Worm (Caenorhabditis elegans) whole organism, L2 larva: ENCODE measurements around the gene fbxa-84.

Experiments used
- C34F6.9 ChIP-seq: fragments of 150-350 bp; optimal IDR thresholded peaks from 2 replicates; lab custom pipeline; 2014; ENCODE audit warnings: missing biosample characterization, missing genetic modification characterization
- F13H6.1 ChIP-seq: sonication (generic microtip); optimal IDR thresholded peaks from 2 replicates; lab custom pipeline; 2016; ENCODE audit warnings: missing genetic modification characterization, missing compliant biosample characterization
- R02D3.7 ChIP-seq: fragments of 150-350 bp; optimal IDR thresholded peaks from 2 replicates; lab custom pipeline; 2014; ENCODE audit warnings: missing biosample characterization, missing genetic modification characterization
- Y55F3AM.14 ChIP-seq: fragments of 200-800 bp; sonication (Bioruptor generic); optimal IDR thresholded peaks from 2 replicates; lab custom pipeline; 2018; ENCODE audit warnings: mild to moderate bottlenecking, missing genetic modification characterization, missing compliant biosample characterization
- ZK546.5 ChIP-seq: sonication (generic microtip); optimal IDR thresholded peaks from 2 replicates; lab custom pipeline; 2017; ENCODE audit warnings: missing biosample characterization, missing genetic modification characterization
- alr-1 ChIP-seq: fragments of 150-350 bp; optimal IDR thresholded peaks from 2 replicates; lab custom pipeline; 2014; ENCODE audit warnings: missing biosample characterization, missing genetic modification characterization
- aly-2 ChIP-seq: fragments of 150-350 bp; optimal IDR thresholded peaks from 2 replicates; lab custom pipeline; 2014; ENCODE audit warnings: missing biosample characterization, missing genetic modification characterization
- ama-1 ChIP-seq: fragments of 150-350 bp; optimal IDR thresholded peaks from 2 replicates; lab custom pipeline; 2018; ENCODE audit warnings: inconsistent platforms
- blmp-1 ChIP-seq: sonication (generic microtip); optimal IDR thresholded peaks from 2 replicates; lab custom pipeline; 2017; ENCODE audit warnings: missing genetic modification characterization, mild to moderate bottlenecking, missing compliant biosample characterization, antibody characterized with exemption, moderate library complexity; ENCODE audit not compliant: insufficient read depth
- ceh-16 ChIP-seq: fragments of 150-350 bp; optimal IDR thresholded peaks from 2 replicates; lab custom pipeline; 2014; ENCODE audit warnings: missing biosample characterization, missing genetic modification characterization
- ceh-82 ChIP-seq: fragments of 150-350 bp; optimal IDR thresholded peaks from 2 replicates; lab custom pipeline; 2014; ENCODE audit warnings: missing biosample characterization, missing genetic modification characterization
- crh-2 ChIP-seq: sonication (generic microtip); optimal IDR thresholded peaks from 2 replicates; lab custom pipeline; 2017; ENCODE audit warnings: missing biosample characterization, missing genetic modification characterization
- dmd-4 ChIP-seq: sonication (generic microtip); optimal IDR thresholded peaks from 2 replicates; lab custom pipeline; 2017; ENCODE audit warnings: missing biosample characterization, missing genetic modification characterization
- egl-27 ChIP-seq: sonication (generic microtip); optimal IDR thresholded peaks from 3 replicates; lab custom pipeline; 2017; ENCODE audit warnings: missing biosample characterization, missing genetic modification reagents, missing genetic modification characterization
- elt-1 ChIP-seq: fragments of 150-350 bp; optimal IDR thresholded peaks from 2 replicates; lab custom pipeline; 2014; ENCODE audit warnings: missing biosample characterization, missing genetic modification characterization
- elt-3 ChIP-seq: sonication (generic microtip); optimal IDR thresholded peaks from 2 replicates; lab custom pipeline; 2017; ENCODE audit warnings: missing biosample characterization, missing genetic modification characterization
- fos-1 ChIP-seq: fragments of 150-350 bp; optimal IDR thresholded peaks from 2 replicates; lab custom pipeline; 2014; ENCODE audit warnings: missing biosample characterization, missing genetic modification characterization
- gmeb-1 ChIP-seq: fragments of 150-350 bp; optimal IDR thresholded peaks from 2 replicates; lab custom pipeline; 2014; ENCODE audit warnings: missing biosample characterization, missing genetic modification characterization
- lin-11 ChIP-seq: fragments of 150-350 bp; sonication (generic microtip); optimal IDR thresholded peaks from 2 replicates; lab custom pipeline; 2014; ENCODE audit warnings: missing biosample characterization, missing genetic modification characterization, inconsistent platforms, mixed read lengths
- lin-13 ChIP-seq: fragments of 150-350 bp; optimal IDR thresholded peaks from 2 replicates; lab custom pipeline; 2014; ENCODE audit warnings: missing biosample characterization, missing genetic modification reagents, missing genetic modification characterization
- lin-39 ChIP-seq: fragments of 150-350 bp; optimal IDR thresholded peaks from 2 replicates; lab custom pipeline; 2014; ENCODE audit warnings: missing biosample characterization, missing genetic modification reagents, missing genetic modification characterization
- lsy-2 ChIP-seq, 2 experiments: fragments of 150-350 bp in 1 of 2; sonication (generic microtip) in 1 of 2; optimal IDR thresholded peaks; 2 replicates each; lab custom pipeline; 2014 to 2017; ENCODE audit warnings: missing biosample characterization in 2 of 2, missing genetic modification characterization in 2 of 2
- mab-5 ChIP-seq: fragments of 150-350 bp; optimal IDR thresholded peaks from 2 replicates; lab custom pipeline; 2014; ENCODE audit warnings: missing biosample characterization, missing genetic modification characterization
- mbf-1 ChIP-seq: sonication (generic microtip); optimal IDR thresholded peaks from 2 replicates; lab custom pipeline; 2017; ENCODE audit warnings: missing biosample characterization, missing genetic modification characterization
- mdl-1 ChIP-seq, 2 experiments: fragments of 150-350 bp in 1 of 2; sonication (generic microtip) in 1 of 2; optimal IDR thresholded peaks; 2 replicates each; lab custom pipeline; 2017; ENCODE audit warnings: missing biosample characterization in 2 of 2, missing genetic modification characterization in 2 of 2
- nhr-10 ChIP-seq: sonication (generic microtip); optimal IDR thresholded peaks from 2 replicates; lab custom pipeline; 2017; ENCODE audit warnings: missing biosample characterization, missing genetic modification characterization
- nhr-11 ChIP-seq: fragments of 150-350 bp; optimal IDR thresholded peaks from 2 replicates; lab custom pipeline; 2014; ENCODE audit warnings: missing biosample characterization, missing genetic modification characterization
- nhr-12 ChIP-seq: fragments of 150-350 bp; optimal IDR thresholded peaks from 2 replicates; lab custom pipeline; 2014; ENCODE audit warnings: missing biosample characterization, missing genetic modification characterization
- nhr-129 ChIP-seq: fragments of 150-350 bp; optimal IDR thresholded peaks from 2 replicates; lab custom pipeline; 2014; ENCODE audit warnings: missing biosample characterization, missing genetic modification characterization
- nhr-21 ChIP-seq: fragments of 150-350 bp; optimal IDR thresholded peaks from 2 replicates; lab custom pipeline; 2014; ENCODE audit warnings: missing biosample characterization, missing genetic modification characterization
- nhr-23 ChIP-seq: fragments of 150-350 bp; optimal IDR thresholded peaks from 2 replicates; lab custom pipeline; 2014; ENCODE audit warnings: missing biosample characterization, missing genetic modification reagents, missing genetic modification characterization
- nhr-237 ChIP-seq: fragments of 150-350 bp; optimal IDR thresholded peaks from 2 replicates; lab custom pipeline; 2014; ENCODE audit warnings: missing biosample characterization, missing genetic modification characterization
- nhr-25 ChIP-seq: fragments of 150-350 bp; sonication (generic microtip); optimal IDR thresholded peaks from 3 replicates; lab custom pipeline; 2014; ENCODE audit warnings: missing biosample characterization, missing genetic modification characterization
- nhr-6 ChIP-seq: fragments of 150-350 bp; optimal IDR thresholded peaks from 2 replicates; lab custom pipeline; 2014; ENCODE audit warnings: missing biosample characterization, missing genetic modification characterization
- nhr-77 ChIP-seq: fragments of 150-350 bp; optimal IDR thresholded peaks from 2 replicates; lab custom pipeline; 2014; ENCODE audit warnings: missing biosample characterization, missing genetic modification characterization
- peb-1 ChIP-seq: fragments of 150-350 bp; optimal IDR thresholded peaks from 2 replicates; lab custom pipeline; 2014; ENCODE audit warnings: missing biosample characterization, missing genetic modification characterization
- sem-4 ChIP-seq: fragments of 150-350 bp; optimal IDR thresholded peaks from 2 replicates; lab custom pipeline; 2014; ENCODE audit warnings: missing biosample characterization, missing genetic modification reagents, missing genetic modification characterization
- skn-1 ChIP-seq: sonication (generic microtip); optimal IDR thresholded peaks from 2 replicates; lab custom pipeline; 2017; ENCODE audit warnings: missing biosample characterization, missing genetic modification characterization
- sma-3 ChIP-seq: sonication (generic microtip); optimal IDR thresholded peaks from 2 replicates; lab custom pipeline; 2016; ENCODE audit warnings: missing genetic modification reagents, missing genetic modification characterization, missing compliant biosample characterization
- sma-9 ChIP-seq, 2 experiments: fragments of 150-350 bp in 1 of 2; sonication (generic microtip) in 1 of 2; optimal IDR thresholded peaks; 2 replicates each; lab custom pipeline; 2014 to 2016; ENCODE audit warnings: missing genetic modification characterization in 2 of 2, mild to moderate bottlenecking in 1 of 2, missing biosample characterization in 1 of 2, missing compliant biosample characterization in 1 of 2, missing genetic modification reagents in 1 of 2, moderate library complexity in 1 of 2
- snpc-4 ChIP-seq: fragments of 150-350 bp; optimal IDR thresholded peaks from 2 replicates; lab custom pipeline; 2014; ENCODE audit warnings: missing biosample characterization, missing genetic modification characterization
- unc-39 ChIP-seq: fragments of 150-350 bp; optimal IDR thresholded peaks from 2 replicates; lab custom pipeline; 2014; ENCODE audit warnings: missing biosample characterization, missing genetic modification characterization
- unc-55 ChIP-seq: fragments of 150-350 bp; sonication (generic microtip); optimal IDR thresholded peaks from 3 replicates; lab custom pipeline; 2014; ENCODE audit warnings: missing biosample characterization, missing genetic modification reagents, missing genetic modification characterization
- unc-62 ChIP-seq: fragments of 150-350 bp; optimal IDR thresholded peaks from 2 replicates; lab custom pipeline; 2014; ENCODE audit warnings: missing biosample characterization, missing genetic modification reagents, missing genetic modification characterization
- zag-1 ChIP-seq: fragments of 150-350 bp; optimal IDR thresholded peaks from 2 replicates; lab custom pipeline; 2014; ENCODE audit warnings: missing biosample characterization, missing genetic modification characterization
- ztf-1 ChIP-seq: fragments of 200-800 bp; sonication (Bioruptor generic); conservative IDR thresholded peaks from 2 replicates; pipeline ENCODE4 v1.3.6; 2022; ENCODE audit warnings: missing genetic modification characterization, missing compliant biosample characterization
- ztf-11 ChIP-seq: sonication (generic microtip); optimal IDR thresholded peaks from 2 replicates; lab custom pipeline; 2017; ENCODE audit warnings: missing biosample characterization, missing genetic modification characterization
- ztf-4 ChIP-seq: fragments of 150-350 bp; optimal IDR thresholded peaks from 2 replicates; lab custom pipeline; 2014; ENCODE audit warnings: missing biosample characterization, missing genetic modification characterization

The fbxa-84 gene

ce11 chrV:15182407-15182806 lies at the start of gene fbxa-84:
Gene fbxa-84, plus strand, starts transcription at chrV:15182440.
- TF ChIP-seq crh-2 (tag; lab: Kevin White, UChicago), result no peak
- peak; percentile 67 for TF ChIP-seq fos-1 (tag; lab: Kevin White, UChicago)

DNA sequence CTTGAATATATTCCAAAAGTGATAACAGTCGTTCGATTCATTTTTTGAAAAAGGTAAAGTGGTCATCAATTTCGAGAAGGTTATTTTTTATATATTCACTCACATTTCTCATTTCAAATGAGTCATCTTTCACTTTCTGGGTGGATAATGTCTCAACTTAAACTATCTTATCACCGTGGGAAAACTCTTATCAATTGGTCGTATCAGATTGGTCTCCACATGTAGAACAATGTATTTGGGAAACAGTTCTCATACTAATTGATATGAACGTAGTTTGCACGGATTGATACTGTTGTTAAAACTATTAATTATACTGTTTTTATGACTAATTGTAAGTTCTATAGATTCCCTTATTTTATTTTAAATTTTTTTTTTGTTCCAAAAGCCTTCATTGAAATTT lies 48.4 kb upstream of the fbxa-84 start:
- TF ChIP-seq fos-1 (tag; lab: Kevin White, UChicago) (peak; percentile 85), lin-13 (GFP tag; lab: Kevin White, UChicago) (no peak), dmd-4 (tag; lab: Kevin White, UChicago) (no peak)

DNA sequence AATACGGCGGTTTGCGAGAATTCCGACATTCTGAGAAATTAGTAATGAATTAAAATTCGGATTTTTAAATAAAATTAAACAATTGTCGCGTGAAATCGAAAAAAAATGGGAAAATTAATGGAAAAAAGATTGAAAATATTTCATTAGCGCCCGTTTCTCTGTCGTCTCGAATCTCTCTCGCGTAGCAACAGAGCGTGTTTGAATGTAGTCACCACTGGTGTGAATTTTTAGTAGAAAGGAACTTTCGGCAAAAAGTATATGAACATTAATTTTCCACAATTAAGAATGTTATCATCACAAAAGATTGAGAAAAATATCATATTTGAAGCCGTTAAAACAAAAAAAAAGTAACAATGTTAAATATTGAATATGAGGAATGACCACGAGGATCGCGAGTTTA lies 45.5 kb upstream of the fbxa-84 start, which contains the start of gene aipl-1:
Gene aipl-1, minus strand, starts transcription at position 30 of the 400 bp plus-strand sequence.
- TF ChIP-seq R02D3.7, result no peak
- no peak for TF ChIP-seq mab-5 (tag; lab: Kevin White, UChicago)
- no peak for TF ChIP-seq alr-1 (tag; lab: Kevin White, UChicago)
- TF ChIP-seq unc-62 (GFP tag; lab: Kevin White, UChicago), result no peak
- no peak for TF ChIP-seq nhr-25 (tag; lab: Kevin White, UChicago)
- peak; percentile 3 for TF ChIP-seq sem-4 (tag; lab: Kevin White, UChicago)
- peak in 1 of 2 experiments; percentile 87 for TF ChIP-seq lsy-2 (tag; optimal IDR thresholded peaks at IDR 0.05; lab: Kevin White, UChicago)
- no peak for TF ChIP-seq dmd-4 (tag; lab: Kevin White, UChicago)
- no peak for TF ChIP-seq elt-1 (tag; lab: Kevin White, UChicago)
- TF ChIP-seq blmp-1 (tag; lab: Kevin White, UChicago), result peak; percentile 72
- no peak for TF ChIP-seq nhr-6 (tag; lab: Kevin White, UChicago)
- no peak for TF ChIP-seq nhr-11
- no peak for TF ChIP-seq peb-1 (tag; lab: Kevin White, UChicago)
- TF ChIP-seq C34F6.9 (tag; lab: Kevin White, UChicago), result peak; percentile 90
- peak; percentile 97 for TF ChIP-seq unc-55 (GFP tag; lab: Kevin White, UChicago)
- peak; percentile 72 for TF ChIP-seq fos-1 (tag; lab: Kevin White, UChicago)
- TF ChIP-seq skn-1, result no peak
- peak; percentile 83 for TF ChIP-seq lin-13 (GFP tag; lab: Kevin White, UChicago)
- peak; percentile 16 for TF ChIP-seq ztf-4 (tag; lab: Kevin White, UChicago)
- TF ChIP-seq lin-11 (tag; lab: Kevin White, UChicago), result no peak
- TF ChIP-seq lin-39 (tag; lab: Kevin White, UChicago), result no peak
- TF ChIP-seq nhr-21 (tag; lab: Kevin White, UChicago), result peak; percentile 60
- peak; percentile 56 for TF ChIP-seq F13H6.1 (tag; lab: Kevin White, UChicago)
- TF ChIP-seq ztf-1 (GFP tag; lab: Robert Waterston, UW), result no peak
- TF ChIP-seq ama-1, result no peak
- TF ChIP-seq nhr-10, result no peak
- TF ChIP-seq unc-39, result no peak
- no peak for TF ChIP-seq ztf-11 (tag; lab: Kevin White, UChicago)
- TF ChIP-seq snpc-4, result peak; percentile 68
- TF ChIP-seq mdl-1 (tag; optimal IDR thresholded peaks at IDR 0.05; lab: Kevin White, UChicago), result no peak
- peak; percentile 87 for TF ChIP-seq gmeb-1
- TF ChIP-seq mbf-1 (tag; lab: Kevin White, UChicago), result no peak
- TF ChIP-seq nhr-12 (tag; lab: Kevin White, UChicago), result no peak
- TF ChIP-seq elt-3, result no peak
- peak; percentile 21 for TF ChIP-seq egl-27
- TF ChIP-seq nhr-77 (tag; lab: Kevin White, UChicago), result no peak
- no peak for TF ChIP-seq Y55F3AM.14 (GFP tag; lab: Kevin White, UChicago)
- no peak for TF ChIP-seq nhr-237 (tag; lab: Kevin White, UChicago)
- TF ChIP-seq ceh-82, result peak; percentile 52
- peak; percentile 79 for TF ChIP-seq sma-9 (GFP tag; optimal IDR thresholded peaks at IDR 0.05; lab: Kevin White, UChicago)
- no peak for TF ChIP-seq sma-9 (tag; optimal IDR thresholded peaks at IDR 0.05; lab: Kevin White, UChicago)
- TF ChIP-seq aly-2 (tag; lab: Kevin White, UChicago), result no peak
- peak; percentile 86 for TF ChIP-seq nhr-129 (tag; lab: Kevin White, UChicago)
- peak; percentile 59 for TF ChIP-seq zag-1 (tag; lab: Kevin White, UChicago)
- TF ChIP-seq crh-2 (tag; lab: Kevin White, UChicago), result peak; percentile 79
- TF ChIP-seq sma-3 (GFP tag; lab: Kevin White, UChicago), result peak; percentile 63
- no peak for TF ChIP-seq nhr-23 (tag; lab: Kevin White, UChicago)
- no peak for TF ChIP-seq ZK546.5 (tag; lab: Kevin White, UChicago)
- no peak for TF ChIP-seq ceh-16 (tag; lab: Kevin White, UChicago)
